Worm (Caenorhabditis elegans) whole organism, late embryonic: Measurements from ENCODE around the gene C17G10.7.

Experiments
- T23F11.4 ChIP-seq: fragments of 200-800 bp; sonication (Bioruptor generic); optimal IDR thresholded peaks from 2 replicates; lab custom pipeline; 2018; ENCODE audit warnings: mild to moderate bottlenecking, missing genetic modification characterization, missing compliant biosample characterization
- Y22D7AL.16 ChIP-seq: sonication (generic microtip); optimal IDR thresholded peaks from 2 replicates; lab custom pipeline; 2016; ENCODE audit warnings: missing genetic modification characterization, missing compliant biosample characterization
- ama-1 ChIP-seq: fragments of 150-350 bp; optimal IDR thresholded peaks from 2 replicates; lab custom pipeline; 2014
- dmd-4 ChIP-seq: sonication (generic microtip); optimal IDR thresholded peaks from 2 replicates; lab custom pipeline; 2016; ENCODE audit warnings: borderline replicate concordance, missing genetic modification characterization, missing compliant biosample characterization
- nfya-1 ChIP-seq: sonication (generic microtip); optimal IDR thresholded peaks from 2 replicates; lab custom pipeline; 2017; ENCODE audit warnings: missing genetic modification characterization, mild to moderate bottlenecking, missing compliant biosample characterization, antibody characterized with exemption, moderate library complexity
- nhr-11 ChIP-seq: fragments of 150-350 bp; optimal IDR thresholded peaks from 2 replicates; lab custom pipeline; 2014; ENCODE audit warnings: missing biosample characterization, missing genetic modification characterization
- pha-4 ChIP-seq: fragments of 150-350 bp; optimal IDR thresholded peaks from 2 replicates; lab custom pipeline; 2018; ENCODE audit warnings: missing biosample characterization, missing genetic modification reagents, missing genetic modification characterization
- sox-4 ChIP-seq: sonication (generic microtip); optimal IDR thresholded peaks from 2 replicates; lab custom pipeline; 2017; ENCODE audit warnings: mild to moderate bottlenecking, missing genetic modification characterization, inconsistent platforms, missing compliant biosample characterization

DNA sequence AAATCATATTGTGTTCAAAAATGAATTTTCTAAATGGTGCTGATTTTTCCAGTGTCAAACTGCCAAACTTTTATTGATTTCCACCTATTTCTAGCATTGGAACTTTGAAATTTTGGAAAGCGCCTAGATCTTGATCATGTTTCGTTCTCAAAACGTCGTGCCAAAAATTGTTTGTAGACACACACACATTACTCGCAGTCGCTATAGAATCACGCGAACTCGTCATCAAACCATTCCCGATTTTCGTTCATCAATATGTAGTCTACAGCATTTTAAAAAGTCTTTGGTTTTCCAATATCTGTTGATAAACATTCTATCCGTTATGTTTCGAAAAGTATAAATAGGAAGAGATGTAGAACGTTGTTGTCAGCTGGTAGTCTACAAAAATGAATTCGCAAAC, 37.4 kb downstream of the C17G10.7 start, which contains the start of the genes C17C3.1 and C17C3.15:
- TF ChIP-seq T23F11.4 (GFP tag; lab: Kevin White, UChicago), result no peak
- TF ChIP-seq nfya-1 (tag; lab: Kevin White, UChicago), result no peak
- no peak for TF ChIP-seq ama-1 (lab: Kevin White, UChicago)
- TF ChIP-seq sox-4, result no peak
- TF ChIP-seq dmd-4 (tag; lab: Kevin White, UChicago), result no peak
- TF ChIP-seq nhr-11 (tag; lab: Kevin White, UChicago), result no peak
- no peak for TF ChIP-seq Y22D7AL.16 (tag; lab: Kevin White, UChicago)
- no peak for TF ChIP-seq pha-4 (tag; lab: Kevin White, UChicago)
